Worm (Caenorhabditis elegans): Measurements from ENCODE around the gene srbc-22.

The srbc-22 gene

ce11 chrV:2126996-2127585, 29.8 kb upstream of the srbc-22 start, which contains the start of gene ldp-1 (continued):
- peak; percentile 64 for TF ChIP-seq unc-55 (GFP tag; optimal IDR thresholded peaks at IDR 0.05)

- TF ChIP-seq ztf-1 (GFP tag; conservative IDR thresholded peaks at IDR 0.05) (no peak), aly-2 (tag; optimal IDR thresholded peaks at IDR 0.05) (no peak), unc-39 (tag; optimal IDR thresholded peaks at IDR 0.05) (no peak), nhr-11 (tag; optimal IDR thresholded peaks at IDR 0.05) (no peak), unc-62 (GFP tag; optimal IDR thresholded peaks at IDR 0.05) (no peak), peb-1 (tag; optimal IDR thresholded peaks at IDR 0.05) (no peak), nhr-10 (tag; optimal IDR thresholded peaks at IDR 0.05) (no peak), nhr-25 (tag; optimal IDR thresholded peaks at IDR 0.05) (no peak), ceh-16 (tag; optimal IDR thresholded peaks at IDR 0.05) (no peak), snpc-4 (tag; optimal IDR thresholded peaks at IDR 0.05) (no peak)
Observed at ce11 chrV:2132675-2133074, 24.3 kb upstream of the srbc-22 start.

- TF ChIP-seq unc-55 (GFP tag; optimal IDR thresholded peaks at IDR 0.05) (peak; percentile 59), nhr-10 (tag; optimal IDR thresholded peaks at IDR 0.05) (no peak), Y55F3AM.14 (GFP tag; optimal IDR thresholded peaks at IDR 0.05) (peak; percentile 78), skn-1 (tag; optimal IDR thresholded peaks at IDR 0.05) (no peak), aly-2 (tag; optimal IDR thresholded peaks at IDR 0.05) (no peak), ZK546.5 (tag; optimal IDR thresholded peaks at IDR 0.05) (no peak), ztf-1 (GFP tag; conservative IDR thresholded peaks at IDR 0.05) (no peak), nhr-21 (tag; optimal IDR thresholded peaks at IDR 0.05) (no peak), snpc-4 (tag; optimal IDR thresholded peaks at IDR 0.05) (no peak), mdl-1 (tag; optimal IDR thresholded peaks at IDR 0.05) (peak; percentile 58 to 86), nhr-11 (tag; optimal IDR thresholded peaks at IDR 0.05) (no peak), nhr-77 (tag; optimal IDR thresholded peaks at IDR 0.05) (no peak), F13H6.1 (tag; optimal IDR thresholded peaks at IDR 0.05) (peak; percentile 87), ceh-16 (tag; optimal IDR thresholded peaks at IDR 0.05) (no peak), dmd-4 (tag; optimal IDR thresholded peaks at IDR 0.05) (no peak), nhr-129 (tag; optimal IDR thresholded peaks at IDR 0.05) (peak; percentile 78), mab-5 (tag; optimal IDR thresholded peaks at IDR 0.05) (no peak), ama-1 (optimal IDR thresholded peaks at IDR 0.05) (no peak), egl-27 (tag; optimal IDR thresholded peaks at IDR 0.05) (peak; percentile 11), zag-1 (tag; optimal IDR thresholded peaks at IDR 0.05) (peak; percentile 83), ztf-11 (tag; optimal IDR thresholded peaks at IDR 0.05) (no peak), alr-1 (tag; optimal IDR thresholded peaks at IDR 0.05) (no peak), nhr-12 (tag; optimal IDR thresholded peaks at IDR 0.05) (no peak), elt-1 (tag; optimal IDR thresholded peaks at IDR 0.05) (no peak), sem-4 (tag; optimal IDR thresholded peaks at IDR 0.05) (peak; percentile 69), peb-1 (tag; optimal IDR thresholded peaks at IDR 0.05) (no peak), fos-1 (tag; optimal IDR thresholded peaks at IDR 0.05) (peak; percentile 9), gmeb-1 (tag; optimal IDR thresholded peaks at IDR 0.05) (no peak), sma-3 (GFP tag; optimal IDR thresholded peaks at IDR 0.05) (no peak), lin-13 (GFP tag; optimal IDR thresholded peaks at IDR 0.05) (peak; percentile 50), blmp-1 (tag; optimal IDR thresholded peaks at IDR 0.05; ENCODE audit: insufficient read depth) (no peak), crh-2 (tag; optimal IDR thresholded peaks at IDR 0.05) (peak; percentile 62), lin-11 (tag; optimal IDR thresholded peaks at IDR 0.05) (peak; percentile 64), R02D3.7 (tag; optimal IDR thresholded peaks at IDR 0.05) (no peak), C34F6.9 (tag; optimal IDR thresholded peaks at IDR 0.05) (peak; percentile 84), elt-3 (tag; optimal IDR thresholded peaks at IDR 0.05) (no peak), mbf-1 (tag; optimal IDR thresholded peaks at IDR 0.05) (no peak), nhr-237 (tag; optimal IDR thresholded peaks at IDR 0.05) (no peak), ztf-4 (tag; optimal IDR thresholded peaks at IDR 0.05) (peak; percentile 29), sma-9 (GFP tag; optimal IDR thresholded peaks at IDR 0.05) (peak; percentile 93), sma-9 (tag; optimal IDR thresholded peaks at IDR 0.05) (no peak), nhr-6 (tag; optimal IDR thresholded peaks at IDR 0.05) (no peak), unc-39 (tag; optimal IDR thresholded peaks at IDR 0.05) (no peak), ceh-82 (tag; optimal IDR thresholded peaks at IDR 0.05) (no peak), lsy-2 (tag; optimal IDR thresholded peaks at IDR 0.05) (peak in 1 of 2 experiments; percentile 68)
Observed at ce11 chrV:2133512-2133911, 23.4 kb upstream of the srbc-22 start.

All from whole organism, L2 larva.